Fruit fly (Drosophila melanogaster) whole organism, embryonic: Measurements from ENCODE around the gene PolQ.
A peak's percentile ranks its signal among the peaks of the same experiment; 100 is the strongest.

Experiments
- Abd-B ChIP-seq: fragments of 200-800 bp; sonication (Bioruptor generic); optimal IDR thresholded peaks from 2 replicates; lab custom pipeline; 2018; ENCODE audit warnings: missing biosample characterization, mild to moderate bottlenecking, missing genetic modification characterization, moderate library complexity
- CG10267 ChIP-seq: fragments of 200-800 bp; sonication (Bioruptor generic); optimal IDR thresholded peaks from 2 replicates; lab custom pipeline; 2018; ENCODE audit warnings: missing biosample characterization, mild to moderate bottlenecking, missing genetic modification characterization, moderate library complexity
- CG11093 ChIP-seq: fragments of 200-800 bp; sonication (Bioruptor generic); IDR thresholded peaks from 3 replicates; pipeline ENCODE4 v1.3.6; 2022; ENCODE audit warnings: missing biosample characterization, missing genetic modification characterization
- CG1529 ChIP-seq: fragments of 200-800 bp; sonication (Bioruptor generic); optimal IDR thresholded peaks from 3 replicates; lab custom pipeline; 2018; ENCODE audit warnings: missing biosample characterization, missing genetic modification characterization
- CG16779 ChIP-seq: fragments of 200-800 bp; sonication (Bioruptor generic); IDR thresholded peaks from 2 replicates; pipeline ENCODE4 v1.3.6; 2022; ENCODE audit warnings: missing biosample characterization, missing genetic modification characterization
- CG17186 ChIP-seq: fragments of 200-800 bp; sonication (Bioruptor generic); optimal IDR thresholded peaks from 3 replicates; lab custom pipeline; 2017; ENCODE audit warnings: missing biosample characterization, missing genetic modification reagents, missing genetic modification characterization
- CG17328 ChIP-seq: fragments of 200-800 bp; sonication (Bioruptor generic); IDR thresholded peaks from 2 replicates; pipeline ENCODE4 v1.3.6; 2022; ENCODE audit warnings: missing biosample characterization, missing genetic modification characterization
- CG17361 ChIP-seq: fragments of 200-800 bp; sonication (Bioruptor generic); IDR thresholded peaks from 3 replicates; pipeline ENCODE4 v1.3.6; 2022; ENCODE audit warnings: missing biosample characterization, missing genetic modification characterization
- CG17568 ChIP-seq: fragments of 200-800 bp; sonication (Bioruptor generic); optimal IDR thresholded peaks from 2 replicates; lab custom pipeline; 2018; ENCODE audit warnings: missing biosample characterization, mild to moderate bottlenecking, missing genetic modification characterization, moderate library complexity
- CG2116 ChIP-seq: fragments of 200-800 bp; sonication (Bioruptor generic); optimal IDR thresholded peaks from 3 replicates; lab custom pipeline; 2018; ENCODE audit warnings: missing biosample characterization, mild to moderate bottlenecking, missing genetic modification characterization
- CG32767 ChIP-seq: fragments of 200-800 bp; sonication (Bioruptor generic); IDR thresholded peaks from 2 replicates; pipeline ENCODE4 v1.3.6; 2022; ENCODE audit warnings: missing biosample characterization, missing genetic modification characterization
- CG34224 ChIP-seq: fragments of 200-800 bp; sonication (Bioruptor generic); IDR thresholded peaks from 3 replicates; pipeline ENCODE4 v1.3.6; 2022; ENCODE audit warnings: missing biosample characterization, missing genetic modification characterization; ENCODE audit not compliant: partially characterized antibody
- CG4360 ChIP-seq: fragments of 200-800 bp; sonication (Bioruptor generic); IDR thresholded peaks from 2 replicates; pipeline ENCODE4 v1.3.6; 2022; ENCODE audit warnings: missing biosample characterization, missing genetic modification characterization
- CG4707 ChIP-seq: fragments of 200-800 bp; sonication (Bioruptor generic); optimal IDR thresholded peaks from 2 replicates; lab custom pipeline; 2018; ENCODE audit warnings: missing biosample characterization, mild to moderate bottlenecking, missing genetic modification characterization, moderate library complexity
- CG7357 ChIP-seq: fragments of 200-800 bp; sonication (Bioruptor generic); IDR thresholded peaks from 3 replicates; pipeline ENCODE4 v1.3.6; 2022; ENCODE audit warnings: missing biosample characterization, missing genetic modification characterization
- CG8388 ChIP-seq: fragments of 200-800 bp; sonication (Bioruptor generic); optimal IDR thresholded peaks from 2 replicates; lab custom pipeline; 2019; ENCODE audit warnings: missing biosample characterization, mild to moderate bottlenecking, missing genetic modification characterization, moderate library complexity
- CG8478 ChIP-seq: fragments of >200 bp; optimal IDR thresholded peaks from 2 replicates; lab custom pipeline; 2018
- CG9876 ChIP-seq: fragments of 200-800 bp; sonication (Bioruptor generic); optimal IDR thresholded peaks from 2 replicates; lab custom pipeline; 2016; ENCODE audit warnings: missing biosample characterization, missing genetic modification characterization
- CG9932 ChIP-seq: fragments of 200-800 bp; sonication (Bioruptor generic); IDR thresholded peaks from 2 replicates; pipeline ENCODE4 v1.3.6; 2022; ENCODE audit warnings: missing biosample characterization, missing genetic modification characterization
- CoRest ChIP-seq: fragments of 200-800 bp; sonication (Bioruptor generic); optimal IDR thresholded peaks from 3 replicates; lab custom pipeline; 2018; ENCODE audit warnings: missing biosample characterization, mild to moderate bottlenecking, missing genetic modification characterization, moderate library complexity
- D ChIP-seq, 2 experiments: fragments of 200-800 bp in 1 of 2; fragments of >200 bp in 1 of 2; sonication (Bioruptor generic) in 1 of 2; optimal IDR thresholded peaks; 2 replicates in 1 of 2; 3 replicates in 1 of 2; lab custom pipeline; 2017; ENCODE audit warnings: mild to moderate bottlenecking in 1 of 2, missing biosample characterization in 1 of 2, missing genetic modification characterization in 1 of 2, missing genetic modification reagents in 1 of 2
- D19A ChIP-seq: fragments of 200-800 bp; optimal IDR thresholded peaks from 3 replicates; lab custom pipeline; 2019; ENCODE audit warnings: missing biosample characterization, mild to moderate bottlenecking, missing genetic modification characterization, moderate library complexity
- Dbx ChIP-seq: fragments of 200-800 bp; sonication (Bioruptor generic); IDR thresholded peaks from 3 replicates; pipeline ENCODE4 v1.3.6; 2022; ENCODE audit warnings: missing biosample characterization, missing genetic modification characterization
- E2f2 ChIP-seq: fragments of 200-800 bp; sonication (Bioruptor generic); IDR thresholded peaks from 2 replicates; pipeline ENCODE4 v1.3.6; 2022; ENCODE audit warnings: missing biosample characterization, missing genetic modification characterization
- Eip74EF ChIP-seq, 2 experiments: fragments of 200-800 bp in 1 of 2; fragments of >200 bp in 1 of 2; sonication (Bioruptor generic) in 1 of 2; optimal IDR thresholded peaks; 2 replicates each; lab custom pipeline; 2017 to 2019; ENCODE audit warnings: missing biosample characterization in 2 of 2, missing genetic modification characterization in 2 of 2, mild to moderate bottlenecking in 1 of 2, moderate library complexity in 1 of 2
- MBD-R2 ChIP-seq: fragments of 200-800 bp; sonication (Bioruptor generic); IDR thresholded peaks from 2 replicates; pipeline ENCODE4 v1.3.6; 2022; ENCODE audit warnings: missing biosample characterization, missing genetic modification characterization
- NFAT ChIP-seq: fragments of 200-800 bp; sonication (Bioruptor generic); IDR thresholded peaks from 2 replicates; pipeline ENCODE4 v1.3.6; 2022; ENCODE audit warnings: missing biosample characterization, missing genetic modification characterization
- NfI ChIP-seq: fragments of 200-800 bp; sonication (Bioruptor generic); optimal IDR thresholded peaks from 3 replicates; lab custom pipeline; 2018; ENCODE audit warnings: missing biosample characterization, mild to moderate bottlenecking, missing genetic modification characterization, moderate library complexity
- Oli ChIP-seq: fragments of 200-800 bp; sonication (Bioruptor generic); optimal IDR thresholded peaks from 2 replicates; lab custom pipeline; 2018; ENCODE audit warnings: missing biosample characterization, mild to moderate bottlenecking, missing genetic modification characterization, moderate library complexity
- Opbp ChIP-seq: fragments of 200-800 bp; sonication (Bioruptor generic); IDR thresholded peaks from 3 replicates; pipeline ENCODE4 v1.3.6; 2022; ENCODE audit warnings: missing biosample characterization, missing genetic modification characterization; ENCODE audit not compliant: partially characterized antibody
- Optix ChIP-seq: fragments of 200-800 bp; sonication (Bioruptor generic); IDR thresholded peaks from 3 replicates; pipeline ENCODE4 v1.3.6; 2022; ENCODE audit warnings: missing biosample characterization, missing genetic modification characterization
- Ptx1 ChIP-seq: fragments of 200-800 bp; sonication (Bioruptor generic); IDR thresholded peaks from 2 replicates; pipeline ENCODE4 v1.3.6; 2022; ENCODE audit warnings: missing biosample characterization, missing genetic modification characterization
- Sox102F ChIP-seq: fragments of 200-800 bp; sonication (Bioruptor generic); optimal IDR thresholded peaks from 2 replicates; lab custom pipeline; 2018; ENCODE audit warnings: missing biosample characterization, mild to moderate bottlenecking, missing genetic modification characterization, moderate library complexity
- Sry-δ ChIP-seq: fragments of 200-800 bp; sonication (Bioruptor generic); optimal IDR thresholded peaks from 2 replicates; lab custom pipeline; 2016; ENCODE audit warnings: missing biosample characterization, missing genetic modification characterization
- bowl ChIP-seq: fragments of 200-800 bp; sonication (Bioruptor generic); IDR thresholded peaks from 2 replicates; pipeline ENCODE4 v1.3.6; 2022; ENCODE audit warnings: missing biosample characterization, missing genetic modification characterization
- br ChIP-seq: fragments of >200 bp; optimal IDR thresholded peaks from 2 replicates; lab custom pipeline; 2017
- esg ChIP-seq: fragments of 200-800 bp; sonication (Bioruptor generic); conservative IDR thresholded peaks from 2 replicates; pipeline ENCODE4 v1.3.6; 2022; ENCODE audit warnings: missing biosample characterization, missing genetic modification characterization
- ewg ChIP-seq: fragments of 200-800 bp; sonication (Bioruptor generic); optimal IDR thresholded peaks from 3 replicates; lab custom pipeline; 2017; ENCODE audit warnings: mild to moderate bottlenecking, missing biosample characterization, missing genetic modification reagents, missing genetic modification characterization
- fd96Cb ChIP-seq: fragments of 200-800 bp; sonication (Bioruptor generic); optimal IDR thresholded peaks from 2 replicates; lab custom pipeline; 2018; ENCODE audit warnings: missing biosample characterization, mild to moderate bottlenecking, missing genetic modification characterization, moderate library complexity
- gsb ChIP-seq: fragments of 200-800 bp; sonication (Bioruptor generic); IDR thresholded peaks from 2 replicates; pipeline ENCODE4 v1.3.6; 2022; ENCODE audit warnings: missing biosample characterization, missing genetic modification characterization
- hbn ChIP-seq: fragments of 200-800 bp; sonication (Bioruptor generic); IDR thresholded peaks from 2 replicates; pipeline ENCODE4 v1.3.6; 2022; ENCODE audit warnings: missing biosample characterization, missing genetic modification characterization; ENCODE audit not compliant: partially characterized antibody
- ind ChIP-seq: fragments of 200-800 bp; sonication (Bioruptor generic); optimal IDR thresholded peaks from 3 replicates; lab custom pipeline; 2016; ENCODE audit warnings: missing biosample characterization, missing genetic modification characterization
- insv ChIP-seq, 2 experiments: fragments of 200-800 bp; sonication (Bioruptor generic); optimal IDR thresholded peaks; 3 replicates each; lab custom pipeline; 2016 to 2018; ENCODE audit warnings: missing biosample characterization in 2 of 2, missing genetic modification characterization in 2 of 2
- kni ChIP-seq: fragments of 200-800 bp; sonication (Bioruptor generic); optimal IDR thresholded peaks from 3 replicates; lab custom pipeline; 2017; ENCODE audit warnings: mild to moderate bottlenecking, missing biosample characterization, missing genetic modification reagents, missing genetic modification characterization
- mam ChIP-seq: fragments of 200-800 bp; sonication (Bioruptor generic); optimal IDR thresholded peaks from 3 replicates; lab custom pipeline; 2016; ENCODE audit warnings: missing biosample characterization, missing genetic modification characterization
- nom ChIP-seq: fragments of 200-800 bp; sonication (Bioruptor generic); optimal IDR thresholded peaks from 2 replicates; lab custom pipeline; 2017; ENCODE audit warnings: missing biosample characterization, missing genetic modification characterization, mild to moderate bottlenecking, moderate library complexity, missing genetic modification reagents
- repo ChIP-seq: fragments of 200-800 bp; sonication (Bioruptor generic); optimal IDR thresholded peaks from 2 replicates; lab custom pipeline; 2016; ENCODE audit warnings: missing biosample characterization, missing genetic modification characterization
- tna ChIP-seq: fragments of 200-800 bp; sonication (Bioruptor generic); IDR thresholded peaks from 2 replicates; pipeline ENCODE4 v1.3.6; 2022; ENCODE audit warnings: missing biosample characterization, missing genetic modification characterization; ENCODE audit not compliant: partially characterized antibody
- tx ChIP-seq: fragments of 200-800 bp; sonication (Bioruptor generic); optimal IDR thresholded peaks from 2 replicates; lab custom pipeline; 2016; ENCODE audit warnings: missing biosample characterization, missing genetic modification characterization
- yki ChIP-seq: fragments of >200 bp; optimal IDR thresholded peaks from 3 replicates; lab custom pipeline; 2018

PolQ gene

DNA sequence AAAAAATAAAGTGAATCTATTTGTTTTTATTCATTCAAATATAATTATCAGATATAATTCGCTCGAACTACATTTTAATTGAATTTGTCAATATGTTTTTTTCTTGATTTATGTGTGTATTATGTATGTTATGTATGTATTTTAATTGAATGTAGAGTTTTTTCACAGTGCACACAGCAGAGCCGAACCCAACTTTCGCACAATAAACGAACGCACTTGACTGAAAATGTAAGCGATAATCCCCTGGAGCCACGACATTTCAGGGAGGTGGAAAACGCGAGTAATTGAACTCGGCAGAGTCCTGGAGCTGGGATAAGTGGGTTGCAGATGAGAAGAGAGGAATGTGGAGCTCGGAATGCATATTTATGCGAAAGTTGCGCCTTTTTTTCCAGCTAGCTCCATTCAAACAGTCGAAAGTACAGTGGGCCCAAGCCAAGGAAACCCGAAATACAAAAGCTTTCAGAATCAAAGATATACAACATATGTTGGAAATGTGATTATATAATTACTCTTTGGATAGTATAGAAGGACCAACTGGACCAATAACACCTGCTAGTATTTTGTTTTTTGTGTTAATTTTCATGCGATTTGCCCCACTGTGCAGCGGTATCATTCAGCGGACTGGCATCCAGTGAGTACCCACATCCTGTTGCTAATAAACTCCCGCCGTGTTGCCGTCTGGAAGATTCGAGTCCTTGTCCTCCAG lies 16.0 kb upstream of the PolQ start (continued):
- TF ChIP-seq CG1529 (GFP tag; lab: Kevin White, UChicago) (no peak), Sox102F (GFP tag; lab: Kevin White, UChicago) (peak; percentile 50), kni (GFP tag; lab: Kevin White, UChicago) (no peak), Abd-B (GFP tag; lab: Kevin White, UChicago) (no peak), CG2116 (GFP tag; lab: Kevin White, UChicago) (no peak), fd96Cb (tag; lab: Kevin White, UChicago) (peak; percentile 10), CG4360 (GFP tag; lab: Robert Waterston, UW) (no peak), CG17186 (GFP tag; lab: Kevin White, UChicago) (no peak), Oli (tag; lab: Kevin White, UChicago) (peak; percentile 46), br (lab: Kevin White, UChicago) (no peak), CG17568 (GFP tag; lab: Kevin White, UChicago) (no peak), Eip74EF (GFP tag; optimal IDR thresholded peaks at IDR 0.05; lab: Kevin White, UChicago) (no peak), NfI (peak; percentile 23), bowl (GFP tag; lab: Robert Waterston, UW) (no peak), tx (peak; percentile 21), E2f2 (GFP tag; lab: Robert Waterston, UW) (no peak), CG4707 (GFP tag; lab: Kevin White, UChicago) (no peak), mam (GFP tag; lab: Kevin White, UChicago) (peak; percentile 31), Opbp (GFP tag; lab: Robert Waterston, UW) (no peak), CG10267 (tag; lab: Kevin White, UChicago) (no peak), CG9932 (GFP tag; lab: Robert Waterston, UW) (no peak), esg (GFP tag; lab: Robert Waterston, UW) (no peak; the same call in 1 of the 2 replicates), CG8388 (GFP tag; lab: Kevin White, UChicago) (no peak), CG11093 (GFP tag; lab: Robert Waterston, UW) (no peak), CG7357 (GFP tag; lab: Robert Waterston, UW) (no peak), ewg (GFP tag; lab: Kevin White, UChicago) (peak; percentile 6), gsb (GFP tag; lab: Robert Waterston, UW) (no peak), CG9876 (GFP tag; lab: Kevin White, UChicago) (no peak), D19A (tag; lab: Kevin White, UChicago) (no peak), yki (lab: Kevin White, UChicago) (no peak), Optix (GFP tag; lab: Robert Waterston, UW) (peak; percentile 44; the same call in 1 of the 3 replicates), MBD-R2 (GFP tag; lab: Robert Waterston, UW) (no peak), CG16779 (GFP tag; lab: Robert Waterston, UW) (no peak), tna (GFP tag; lab: Robert Waterston, UW) (no peak), CG8478 (lab: Kevin White, UChicago) (no peak), insv (GFP tag; optimal IDR thresholded peaks at IDR 0.05; lab: Kevin White, UChicago) (no peak), CG32767 (GFP tag; lab: Robert Waterston, UW) (no peak), hbn (no peak), CG17361 (GFP tag; lab: Robert Waterston, UW) (0 out of 3 replicates have a peak, but pooled peaks have one; percentile 28), Ptx1 (GFP tag; lab: Robert Waterston, UW) (peak; percentile 49; the same call in 1 of the 2 replicates), ind (peak; percentile 24), CG17328 (GFP tag; lab: Robert Waterston, UW) (no peak), Dbx (GFP tag; lab: Robert Waterston, UW) (peak; percentile 38; the same call in 1 of the 3 replicates), Sry-δ (GFP tag; lab: Kevin White, UChicago) (no peak), nom (GFP tag; lab: Kevin White, UChicago) (no peak), CG34224 (GFP tag; lab: Robert Waterston, UW) (no peak), repo (GFP tag; lab: Kevin White, UChicago) (no peak), NFAT (no peak), D (optimal IDR thresholded peaks at IDR 0.05; lab: Kevin White, UChicago) (no peak), D (GFP tag; optimal IDR thresholded peaks at IDR 0.05; lab: Kevin White, UChicago) (no peak), CoRest (tag; lab: Kevin White, UChicago) (no peak)
